Fruit fly (Drosophila melanogaster) whole organism, pupa: ENCODE measurements around the gene Send1.

Experiments
- CG12605 ChIP-seq: fragments of 200-800 bp; sonication (Bioruptor generic); IDR thresholded peaks from 2 replicates; pipeline ENCODE4 v1.3.6; 2022; ENCODE audit warnings: missing biosample characterization, missing genetic modification characterization
- CG14655 ChIP-seq: fragments of 200-800 bp; sonication (Bioruptor generic); optimal IDR thresholded peaks from 3 replicates; lab custom pipeline; 2017; ENCODE audit warnings: mild to moderate bottlenecking, missing biosample characterization, missing genetic modification reagents, missing genetic modification characterization
- CG17806 ChIP-seq: fragments of 200-800 bp; sonication (Bioruptor generic); optimal IDR thresholded peaks from 2 replicates; lab custom pipeline; 2018; ENCODE audit warnings: missing biosample characterization, mild to moderate bottlenecking, missing genetic modification characterization, moderate library complexity
- CG32121 ChIP-seq: fragments of 200-800 bp; sonication (Bioruptor generic); IDR thresholded peaks from 2 replicates; pipeline ENCODE4 v1.3.6; 2022; ENCODE audit warnings: missing biosample characterization, missing genetic modification characterization
- CG9948 ChIP-seq: fragments of 200-800 bp; sonication (Bioruptor generic); optimal IDR thresholded peaks from 2 replicates; lab custom pipeline; 2018; ENCODE audit warnings: missing biosample characterization, mild to moderate bottlenecking, missing genetic modification characterization, moderate library complexity
- Snoo ChIP-seq: fragments of 200-800 bp; sonication (Bioruptor generic); optimal IDR thresholded peaks from 3 replicates; lab custom pipeline; 2017; ENCODE audit warnings: missing biosample characterization, mild to moderate bottlenecking, missing genetic modification characterization, inconsistent platforms
- gl ChIP-seq: fragments of 200-800 bp; sonication (Bioruptor generic); optimal IDR thresholded peaks from 2 replicates; lab custom pipeline; 2018; ENCODE audit warnings: missing biosample characterization, mild to moderate bottlenecking, missing genetic modification characterization
- rn ChIP-seq: fragments of 200-800 bp; sonication (Bioruptor generic); IDR thresholded peaks from 2 replicates; pipeline ENCODE4 v1.3.6; 2022; ENCODE audit warnings: missing biosample characterization, missing genetic modification characterization

dm6 chr2L:2228179-2228849 lies 26.5 kb downstream of the Send1 start:
- TF ChIP-seq CG9948 (tag; lab: Kevin White, UChicago) (no peak), Snoo (tag; lab: Kevin White, UChicago) (no peak), CG14655 (GFP tag; lab: Kevin White, UChicago) (no peak), rn (GFP tag; lab: Robert Waterston, UW) (no peak), CG12605 (GFP tag; lab: Robert Waterston, UW) (no peak), CG17806 (tag; lab: Kevin White, UChicago) (no peak), CG32121 (GFP tag; lab: Robert Waterston, UW) (no peak), gl (no peak)
